Worm (Caenorhabditis elegans) whole organism, midembryonic: ENCODE results near the gene kin-26.

Experiments
- cog-1 ChIP-seq: sonication (generic microtip); optimal IDR thresholded peaks from 2 replicates; lab custom pipeline; 2016; ENCODE audit warnings: missing genetic modification characterization, missing compliant biosample characterization
- flt-1 ChIP-seq: fragments of 200-800 bp; sonication (Bioruptor generic); IDR thresholded peaks from 2 replicates; pipeline ENCODE4 v1.3.6; 2022; ENCODE audit warnings: missing genetic modification characterization, missing compliant biosample characterization
- med-1 ChIP-seq: sonication (generic microtip); optimal IDR thresholded peaks from 2 replicates; lab custom pipeline; 2017; ENCODE audit warnings: missing genetic modification characterization, mild to moderate bottlenecking, missing compliant biosample characterization, antibody characterized with exemption, missing genetic modification reagents; ENCODE audit not compliant: insufficient read depth
- ref-1 ChIP-seq: fragments of 200-800 bp; sonication (Bioruptor generic); conservative IDR thresholded peaks from 2 replicates; pipeline ENCODE4 v1.3.6; 2022; ENCODE audit warnings: missing genetic modification reagents, missing genetic modification characterization, missing compliant biosample characterization
- tab-1 ChIP-seq: fragments of 200-800 bp; sonication (Bioruptor generic); IDR thresholded peaks from 2 replicates; pipeline ENCODE4 v1.3.6; 2022; ENCODE audit warnings: missing genetic modification characterization, missing compliant biosample characterization
- ztf-23 ChIP-seq: fragments of 200-800 bp; sonication (Bioruptor generic); IDR thresholded peaks from 2 replicates; pipeline ENCODE4 v1.3.6; 2022; ENCODE audit warnings: missing genetic modification reagents, missing genetic modification characterization, missing compliant biosample characterization

ce11 chrIV:7927218-7927617 is 49.5 kb upstream of the kin-26 start, which contains the start of gene C49H3.12:
- TF ChIP-seq ref-1 (GFP tag; lab: Robert Waterston, UW), result no peak
- no peak for TF ChIP-seq ztf-23 (GFP tag; lab: Robert Waterston, UW)
- TF ChIP-seq med-1 (GFP tag; lab: Kevin White, UChicago), result no peak
- TF ChIP-seq flt-1 (GFP tag; lab: Robert Waterston, UW), result no peak
- no peak for TF ChIP-seq tab-1
- TF ChIP-seq cog-1 (tag; lab: Kevin White, UChicago), result no peak
